Worm (Caenorhabditis elegans) whole organism, L4/young adult: ENCODE results near the gene srd-21.

Experiments used
- W03F9.2 ChIP-seq: fragments of 150-350 bp; optimal IDR thresholded peaks from 2 replicates; lab custom pipeline; 2014; ENCODE audit warnings: missing biosample characterization, missing genetic modification characterization
- dao-5 ChIP-seq: sonication (generic microtip); optimal IDR thresholded peaks from 2 replicates; lab custom pipeline; 2016; ENCODE audit warnings: missing genotype, missing genetic modification characterization, moderate library complexity, missing compliant biosample characterization
- him-1 ChIP-seq: sonication (generic microtip); optimal IDR thresholded peaks from 2 replicates; lab custom pipeline; 2016; ENCODE audit warnings: missing genotype, missing genetic modification reagents, missing genetic modification characterization, missing compliant biosample characterization

DNA sequence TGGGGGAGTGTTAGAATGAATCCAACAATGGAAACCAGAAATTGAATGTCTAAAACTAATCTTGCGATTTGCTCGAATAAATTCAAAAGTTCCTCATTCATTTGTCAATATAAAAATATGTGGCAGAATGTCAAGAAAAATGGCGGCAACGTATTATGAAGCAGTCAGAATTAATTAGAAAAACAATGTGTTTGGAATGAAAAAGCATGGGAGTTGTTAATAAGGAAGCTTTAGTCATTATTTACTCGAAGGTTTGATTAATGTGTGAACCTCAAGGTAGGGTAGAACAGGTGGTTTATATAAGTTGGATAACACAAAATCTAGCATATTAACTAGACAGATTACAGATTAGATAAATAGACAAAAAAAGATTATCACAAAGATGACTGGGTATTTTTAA lies 8.5 kb downstream of the srd-21 start, which contains the start of gene srw-76:
- TF ChIP-seq W03F9.2 (no peak), dao-5 (tag; lab: Kevin White, UChicago) (no peak), him-1 (no peak)
